Fruit fly (Drosophila melanogaster) whole organism, embryonic: ENCODE measurements around the gene Sec13.

ENCODE experiments used
- CG1792 ChIP-seq: fragments of 200-800 bp; sonication (Bioruptor generic); optimal IDR thresholded peaks from 2 replicates; lab custom pipeline; 2016; ENCODE audit warnings: missing biosample characterization, missing genetic modification characterization
- CG18262 ChIP-seq: fragments of 200-800 bp; optimal IDR thresholded peaks from 3 replicates; lab custom pipeline; 2019; ENCODE audit warnings: missing biosample characterization, mild to moderate bottlenecking, missing genetic modification characterization, moderate library complexity
- CG18619 ChIP-seq: fragments of 200-800 bp; sonication (Bioruptor generic); optimal IDR thresholded peaks from 3 replicates; lab custom pipeline; 2017; ENCODE audit warnings: missing biosample characterization, mild to moderate bottlenecking, missing genetic modification characterization
- bowl ChIP-seq: fragments of 200-800 bp; sonication (Bioruptor generic); IDR thresholded peaks from 2 replicates; pipeline ENCODE4 v1.3.6; 2022; ENCODE audit warnings: missing biosample characterization, missing genetic modification characterization
- mld ChIP-seq: fragments of 200-800 bp; sonication (Bioruptor generic); IDR thresholded peaks from 3 replicates; pipeline ENCODE4 v1.3.6; 2022; ENCODE audit warnings: missing biosample characterization, missing genetic modification characterization; ENCODE audit not compliant: partially characterized antibody
- pb ChIP-seq: fragments of 200-800 bp; sonication (Bioruptor generic); optimal IDR thresholded peaks from 3 replicates; lab custom pipeline; 2016; ENCODE audit warnings: missing biosample characterization, missing genetic modification characterization
- usp ChIP-seq: fragments of >200 bp; optimal IDR thresholded peaks from 2 replicates; lab custom pipeline; 2017; ENCODE audit warnings: missing biosample characterization, missing genetic modification characterization
- wor ChIP-seq: fragments of 200-800 bp; sonication (Bioruptor generic); IDR thresholded peaks from 2 replicates; pipeline ENCODE4 v1.3.6; 2022; ENCODE audit warnings: missing biosample characterization, missing genetic modification characterization

DNA sequence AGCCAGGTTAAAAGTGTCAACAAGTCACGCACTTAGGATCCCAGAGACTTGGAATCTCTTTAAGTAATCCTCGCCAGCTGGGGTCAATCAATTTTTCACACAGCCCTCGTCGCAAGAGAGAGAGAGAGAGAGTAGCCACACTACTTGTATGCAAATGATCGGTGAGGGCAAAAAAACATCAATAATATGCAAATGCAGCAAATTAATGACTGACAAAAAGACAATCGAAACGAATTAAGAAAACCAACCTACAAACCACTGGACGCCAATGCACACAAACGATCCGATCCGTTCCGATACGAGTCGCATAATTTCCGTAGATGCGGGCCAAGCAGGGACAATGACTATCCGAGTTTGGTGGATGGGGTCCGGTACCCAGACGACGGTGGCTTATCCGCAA, 46.4 kb upstream of the Sec13 start:
- TF ChIP-seq pb (GFP tag; lab: Kevin White, UChicago) (no peak), CG18619 (GFP tag; lab: Kevin White, UChicago) (no peak), mld (GFP tag; lab: Robert Waterston, UW) (no peak), usp (GFP tag; lab: Kevin White, UChicago) (no peak), CG1792 (no peak), wor (GFP tag; lab: Robert Waterston, UW) (no peak), bowl (GFP tag; lab: Robert Waterston, UW) (no peak), CG18262 (no peak)
